Worm (Caenorhabditis elegans) whole organism, L1 larva: ENCODE measurements around the gene R02F2.4.
A peak's percentile ranks its signal among the peaks of the same experiment; 100 is the strongest.

ENCODE experiments used
- C04F5.9 ChIP-seq: sonication (generic microtip); optimal IDR thresholded peaks from 2 replicates; lab custom pipeline; 2016; ENCODE audit warnings: missing genetic modification characterization, missing compliant biosample characterization
- C16A3.4 ChIP-seq: fragments of 150-350 bp; optimal IDR thresholded peaks from 2 replicates; lab custom pipeline; 2014; ENCODE audit warnings: missing biosample characterization, missing genetic modification characterization
- C34B4.2 ChIP-seq: sonication (generic microtip); optimal IDR thresholded peaks from 2 replicates; lab custom pipeline; 2017; ENCODE audit warnings: mild to moderate bottlenecking, missing genetic modification characterization, missing compliant biosample characterization
- F16B12.6 ChIP-seq: fragments of 150-350 bp; optimal IDR thresholded peaks from 2 replicates; lab custom pipeline; 2014; ENCODE audit warnings: missing biosample characterization, missing genetic modification characterization
- Y116A8C.19 ChIP-seq: sonication (generic microtip); optimal IDR thresholded peaks from 2 replicates; lab custom pipeline; 2016; ENCODE audit warnings: missing compliant biosample characterization, missing genetic modification characterization, borderline replicate concordance
- aha-1 ChIP-seq: fragments of 150-350 bp; optimal IDR thresholded peaks from 2 replicates; lab custom pipeline; 2014; ENCODE audit warnings: missing biosample characterization, missing genetic modification characterization
- alr-1 ChIP-seq: fragments of 200-800 bp; sonication (Bioruptor generic); optimal IDR thresholded peaks from 2 replicates; lab custom pipeline; 2018; ENCODE audit warnings: borderline replicate concordance, mild to moderate bottlenecking, missing genetic modification characterization, missing compliant biosample characterization
- aly-2 ChIP-seq: fragments of 150-350 bp; optimal IDR thresholded peaks from 2 replicates; lab custom pipeline; 2014; ENCODE audit warnings: missing biosample characterization, missing genetic modification characterization
- ama-1 ChIP-seq: fragments of 150-350 bp; optimal IDR thresholded peaks from 2 replicates; lab custom pipeline; 2014
- blmp-1 ChIP-seq: fragments of 150-350 bp; optimal IDR thresholded peaks from 2 replicates; lab custom pipeline; 2014; ENCODE audit warnings: missing biosample characterization, missing genetic modification characterization
- ceh-63 ChIP-seq: fragments of 200-800 bp; sonication (Bioruptor generic); optimal IDR thresholded peaks from 2 replicates; lab custom pipeline; 2018; ENCODE audit warnings: mild to moderate bottlenecking, missing genetic modification characterization, missing compliant biosample characterization
- ceh-8 ChIP-seq: fragments of 200-800 bp; sonication (Bioruptor generic); optimal IDR thresholded peaks from 2 replicates; lab custom pipeline; 2018; ENCODE audit warnings: mild to moderate bottlenecking, missing genetic modification characterization, moderate library complexity, missing compliant biosample characterization
- ceh-88 ChIP-seq: fragments of 200-800 bp; sonication (Bioruptor generic); IDR thresholded peaks from 2 replicates; pipeline ENCODE4 v1.3.6; 2022; ENCODE audit warnings: missing genetic modification characterization, missing compliant biosample characterization
- dpl-1 ChIP-seq, 3 experiments: fragments of 150-350 bp in 2 of 3; sonication (generic microtip) in 1 of 3; optimal IDR thresholded peaks; 2 replicates each; lab custom pipeline; 2014 to 2017; ENCODE audit warnings: missing biosample characterization in 3 of 3, missing genetic modification characterization in 3 of 3, missing genetic modification reagents in 3 of 3
- dsc-1 ChIP-seq: sonication (generic microtip); optimal IDR thresholded peaks from 2 replicates; lab custom pipeline; 2016; ENCODE audit warnings: mild to moderate bottlenecking, missing genetic modification characterization, missing compliant biosample characterization
- efl-3 ChIP-seq: fragments of 200-800 bp; sonication (Bioruptor generic); optimal IDR thresholded peaks from 2 replicates; lab custom pipeline; 2018; ENCODE audit warnings: mild to moderate bottlenecking, missing genetic modification characterization, missing compliant biosample characterization
- egl-13 ChIP-seq: sonication (generic microtip); optimal IDR thresholded peaks from 2 replicates; lab custom pipeline; 2016; ENCODE audit warnings: missing genotype, missing genetic modification reagents, missing genetic modification characterization, missing compliant biosample characterization
- egl-27 ChIP-seq, 2 experiments: fragments of 150-350 bp in 1 of 2; sonication (generic microtip); optimal IDR thresholded peaks; 3 replicates each; lab custom pipeline; 2017 to 2018; ENCODE audit warnings: missing biosample characterization in 2 of 2, missing genetic modification characterization in 2 of 2, missing genetic modification reagents in 2 of 2
- elt-2 ChIP-seq: sonication (generic microtip); optimal IDR thresholded peaks from 2 replicates; lab custom pipeline; 2016; ENCODE audit warnings: missing genetic modification characterization, mild to moderate bottlenecking, inconsistent platforms, missing compliant biosample characterization, missing genetic modification reagents
- elt-3 ChIP-seq, 6 experiments: fragments of 150-350 bp in 1 of 6; sonication (generic microtip); optimal IDR thresholded peaks; 2 replicates each; lab custom pipeline; 2017 to 2018; ENCODE audit warnings: missing biosample characterization in 6 of 6, missing genetic modification characterization in 6 of 6, inconsistent platforms in 1 of 6
- ets-5 ChIP-seq: fragments of 200-800 bp; sonication (Bioruptor generic); IDR thresholded peaks from 2 replicates; pipeline ENCODE4 v1.3.6; 2022; ENCODE audit warnings: missing genetic modification characterization, missing compliant biosample characterization
- fkh-10 ChIP-seq: sonication (generic microtip); optimal IDR thresholded peaks from 2 replicates; lab custom pipeline; 2017; ENCODE audit warnings: missing biosample characterization, missing genetic modification reagents, missing genetic modification characterization
- fkh-8 ChIP-seq: sonication (generic microtip); optimal IDR thresholded peaks from 2 replicates; lab custom pipeline; 2016; ENCODE audit warnings: mild to moderate bottlenecking, missing genetic modification characterization, missing compliant biosample characterization
- fos-1 ChIP-seq: fragments of 150-350 bp; optimal IDR thresholded peaks from 2 replicates; lab custom pipeline; 2014; ENCODE audit warnings: missing biosample characterization, missing genetic modification characterization
- grh-1 ChIP-seq: fragments of 200-800 bp; sonication (Bioruptor generic); IDR thresholded peaks from 2 replicates; pipeline ENCODE4 v1.3.6; 2022; ENCODE audit warnings: missing genetic modification reagents, missing genetic modification characterization, missing compliant biosample characterization
- hlh-4 ChIP-seq: sonication (generic microtip); optimal IDR thresholded peaks from 2 replicates; lab custom pipeline; 2016; ENCODE audit warnings: mild to moderate bottlenecking, missing genetic modification characterization, missing compliant biosample characterization
- irx-1 ChIP-seq: sonication (generic microtip); optimal IDR thresholded peaks from 2 replicates; lab custom pipeline; 2016; ENCODE audit warnings: missing genetic modification characterization, missing compliant biosample characterization
- isw-1 ChIP-seq: fragments of 200-800 bp; sonication (Bioruptor generic); IDR thresholded peaks from 2 replicates; pipeline ENCODE4 v1.3.6; 2022; ENCODE audit warnings: missing genetic modification characterization, missing compliant biosample characterization
- lin-39 ChIP-seq: fragments of 150-350 bp; optimal IDR thresholded peaks from 2 replicates; lab custom pipeline; 2014; ENCODE audit warnings: missing biosample characterization, missing genetic modification reagents, missing genetic modification characterization
- lsy-2 ChIP-seq, 2 experiments: fragments of 150-350 bp; optimal IDR thresholded peaks; 2 replicates each; lab custom pipeline; 2014; ENCODE audit warnings: missing biosample characterization in 2 of 2, missing genetic modification characterization in 2 of 2
- mdl-1 ChIP-seq, 2 experiments: fragments of 150-350 bp; optimal IDR thresholded peaks; 2 replicates each; lab custom pipeline; 2014 to 2017; ENCODE audit warnings: missing biosample characterization in 2 of 2, missing genetic modification characterization in 2 of 2, inconsistent platforms in 1 of 2
- mep-1 ChIP-seq: fragments of 150-350 bp; optimal IDR thresholded peaks from 2 replicates; lab custom pipeline; 2014; ENCODE audit warnings: missing biosample characterization, missing genetic modification characterization
- nhr-11 ChIP-seq: fragments of 150-350 bp; optimal IDR thresholded peaks from 2 replicates; lab custom pipeline; 2014; ENCODE audit warnings: missing biosample characterization, missing genetic modification characterization
- nhr-12 ChIP-seq: sonication (generic microtip); optimal IDR thresholded peaks from 2 replicates; lab custom pipeline; 2017; ENCODE audit warnings: missing biosample characterization, missing genetic modification characterization
- nhr-19 ChIP-seq: fragments of 200-800 bp; sonication (Bioruptor generic); conservative IDR thresholded peaks from 2 replicates; pipeline ENCODE4 v1.3.6; 2022; ENCODE audit warnings: missing genetic modification characterization, missing compliant biosample characterization
- nhr-237 ChIP-seq: fragments of 150-350 bp; optimal IDR thresholded peaks from 2 replicates; lab custom pipeline; 2014; ENCODE audit warnings: missing biosample characterization, missing genetic modification characterization
- nhr-28 ChIP-seq: fragments of 150-350 bp; optimal IDR thresholded peaks from 2 replicates; lab custom pipeline; 2014; ENCODE audit warnings: missing biosample characterization, missing genetic modification characterization
- nhr-71 ChIP-seq: sonication (generic microtip); optimal IDR thresholded peaks from 2 replicates; lab custom pipeline; 2016; ENCODE audit warnings: mild to moderate bottlenecking, missing genetic modification characterization, moderate library complexity, missing compliant biosample characterization
- nhr-85 ChIP-seq: sonication (generic microtip); peaks from one replicate; lab custom pipeline; 2016; ENCODE audit warnings: missing genetic modification characterization, inconsistent platforms, missing compliant biosample characterization
- pax-3 ChIP-seq: fragments of 200-800 bp; sonication (Bioruptor generic); optimal IDR thresholded peaks from 2 replicates; lab custom pipeline; 2018; ENCODE audit warnings: mild to moderate bottlenecking, missing genetic modification characterization, moderate library complexity, missing compliant biosample characterization
- rnt-1 ChIP-seq: sonication (generic microtip); optimal IDR thresholded peaks from 2 replicates; lab custom pipeline; 2016; ENCODE audit warnings: mild to moderate bottlenecking, missing genetic modification characterization, moderate library complexity, missing compliant biosample characterization
- skn-1 ChIP-seq: fragments of 150-350 bp; optimal IDR thresholded peaks from 2 replicates; lab custom pipeline; 2014; ENCODE audit warnings: missing biosample characterization, missing genetic modification characterization
- sptf-1 ChIP-seq: fragments of 150-350 bp; optimal IDR thresholded peaks from 2 replicates; lab custom pipeline; 2014; ENCODE audit warnings: missing biosample characterization, missing genetic modification characterization
- tbx-2 ChIP-seq: sonication (generic microtip); optimal IDR thresholded peaks from 2 replicates; lab custom pipeline; 2016; ENCODE audit warnings: missing genetic modification characterization, missing compliant biosample characterization
- unc-30 ChIP-seq: sonication (generic microtip); optimal IDR thresholded peaks from 2 replicates; lab custom pipeline; 2017; ENCODE audit warnings: missing biosample characterization, missing genetic modification characterization
- unc-62 ChIP-seq: fragments of 150-350 bp; optimal IDR thresholded peaks from 2 replicates; lab custom pipeline; 2014; ENCODE audit warnings: missing biosample characterization, missing genetic modification reagents, missing genetic modification characterization
- vab-15 ChIP-seq: sonication (generic microtip); optimal IDR thresholded peaks from 2 replicates; lab custom pipeline; 2017; ENCODE audit warnings: missing genotype, mild to moderate bottlenecking, missing genetic modification characterization, missing compliant biosample characterization
- ztf-11 ChIP-seq, 2 experiments: sonication (generic microtip); optimal IDR thresholded peaks; 2 replicates each; lab custom pipeline; 2016 to 2017; ENCODE audit warnings: missing genetic modification characterization in 2 of 2, missing biosample characterization in 1 of 2, missing compliant biosample characterization in 1 of 2
- ztf-4 ChIP-seq: fragments of 150-350 bp; optimal IDR thresholded peaks from 2 replicates; lab custom pipeline; 2014; ENCODE audit warnings: missing biosample characterization, missing genetic modification characterization

R02F2.4 gene

ce11 chrIII:5442711-5443253 is 41.3 kb upstream of the R02F2.4 start, which contains the start of the genes T24G10.2 and disl-2 (continued):
- TF ChIP-seq fos-1 (tag; lab: Kevin White, UChicago): peak; percentile 13
- no peak for TF ChIP-seq hlh-4 (tag; lab: Kevin White, UChicago)
- peak; percentile 37 for TF ChIP-seq nhr-71 (tag; lab: Kevin White, UChicago)
- TF ChIP-seq lsy-2 (tag; optimal IDR thresholded peaks at IDR 0.05; lab: Kevin White, UChicago): peak; percentile 97 to 99
- no peak for TF ChIP-seq ama-1 (lab: Kevin White, UChicago)
- TF ChIP-seq lin-39 (tag; lab: Kevin White, UChicago): peak; percentile 3
- TF ChIP-seq fkh-8: no peak
- TF ChIP-seq mdl-1 (tag; optimal IDR thresholded peaks at IDR 0.05; lab: Kevin White, UChicago): peak in 1 of 2 experiments; percentile 55
- no peak for TF ChIP-seq unc-62 (GFP tag; lab: Kevin White, UChicago)
- TF ChIP-seq C16A3.4 (tag; lab: Kevin White, UChicago): peak; percentile 74
- TF ChIP-seq dpl-1 (GFP tag; optimal IDR thresholded peaks at IDR 0.05; lab: Kevin White, UChicago): peak; percentile 63 to 78 (median 70)
- no peak for TF ChIP-seq nhr-11
- TF ChIP-seq sptf-1 (tag; lab: Kevin White, UChicago): no peak
- no peak for TF ChIP-seq ceh-63 (GFP tag; lab: Kevin White, UChicago)

DNA sequence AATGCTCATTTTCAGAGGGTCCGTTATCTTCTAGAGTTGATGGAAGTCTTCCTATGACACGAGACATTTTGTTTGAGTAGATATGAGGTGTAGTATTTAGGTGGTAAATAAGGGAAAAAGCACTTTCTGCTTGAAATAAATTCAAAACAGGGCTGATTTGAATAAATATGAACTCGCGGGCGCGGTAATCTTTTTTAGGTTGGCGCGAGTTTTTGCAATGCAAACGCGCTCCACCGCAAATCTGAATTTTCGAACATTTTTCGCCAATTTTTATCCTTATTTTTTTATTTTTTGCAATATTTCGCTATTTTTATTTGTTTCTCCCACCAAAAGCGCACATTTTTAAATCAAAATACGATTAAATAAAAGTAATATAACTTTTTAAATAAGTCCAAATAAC is 35.9 kb upstream of the R02F2.4 start, which contains the start of gene skpt-1:
Gene skpt-1, minus strand, starts transcription at position 219 of the 400 bp plus-strand sequence.
- no peak for TF ChIP-seq aly-2 (tag; lab: Kevin White, UChicago)
- TF ChIP-seq ztf-11 (tag; optimal IDR thresholded peaks at IDR 0.05; lab: Kevin White, UChicago): no peak
- TF ChIP-seq Y116A8C.19 (tag; lab: Kevin White, UChicago): no peak
- TF ChIP-seq rnt-1: peak; percentile 17
- no peak for TF ChIP-seq dsc-1 (tag; lab: Kevin White, UChicago)
- no peak for TF ChIP-seq elt-3 (tag; optimal IDR thresholded peaks at IDR 0.05; lab: Kevin White, UChicago)
- TF ChIP-seq unc-30 (tag; lab: Kevin White, UChicago): no peak
- no peak for TF ChIP-seq isw-1 (GFP tag; lab: Robert Waterston, UW)
- no peak for TF ChIP-seq ama-1 (lab: Kevin White, UChicago)
- TF ChIP-seq mep-1: no peak
- TF ChIP-seq egl-27 (tag; optimal IDR thresholded peaks at IDR 0.05; lab: Kevin White, UChicago): no peak
- no peak for TF ChIP-seq grh-1 (GFP tag; lab: Robert Waterston, UW)
- TF ChIP-seq nhr-85 (tag; lab: Kevin White, UChicago): peak; percentile 16
- TF ChIP-seq C16A3.4 (tag; lab: Kevin White, UChicago): peak; percentile 44
- peak; percentile 36 for TF ChIP-seq nhr-71 (tag; lab: Kevin White, UChicago)
- no peak for TF ChIP-seq nhr-237 (tag; lab: Kevin White, UChicago)
- no peak for TF ChIP-seq fkh-10 (GFP tag; lab: Kevin White, UChicago)
- no peak for TF ChIP-seq ceh-63 (GFP tag; lab: Kevin White, UChicago)
- no peak for TF ChIP-seq C04F5.9 (tag; lab: Kevin White, UChicago)
- no peak for TF ChIP-seq fkh-8
- peak; percentile 49 for TF ChIP-seq F16B12.6 (tag; lab: Kevin White, UChicago)
- no peak for TF ChIP-seq ztf-4
- TF ChIP-seq alr-1 (tag; lab: Kevin White, UChicago): no peak
- no peak for TF ChIP-seq ets-5 (GFP tag; lab: Robert Waterston, UW)
- TF ChIP-seq nhr-12 (tag; lab: Kevin White, UChicago): no peak
- TF ChIP-seq blmp-1: peak; percentile 13
- TF ChIP-seq hlh-4 (tag; lab: Kevin White, UChicago): no peak
- TF ChIP-seq vab-15 (tag; lab: Kevin White, UChicago): no peak
- TF ChIP-seq nhr-28: no peak
- no peak for TF ChIP-seq tbx-2
- TF ChIP-seq aha-1 (tag; lab: Kevin White, UChicago): no peak
- TF ChIP-seq elt-2: no peak
- TF ChIP-seq C34B4.2 (tag; lab: Kevin White, UChicago): no peak
- TF ChIP-seq ceh-8: no peak
- no peak for TF ChIP-seq ceh-88 (GFP tag; lab: Robert Waterston, UW)
- peak; percentile 41 for TF ChIP-seq skn-1
- TF ChIP-seq efl-3 (GFP tag; lab: Kevin White, UChicago): no peak
- TF ChIP-seq egl-13 (tag; lab: Kevin White, UChicago): no peak
- no peak for TF ChIP-seq pax-3
- TF ChIP-seq unc-62 (GFP tag; lab: Kevin White, UChicago): no peak
- TF ChIP-seq nhr-19 (GFP tag; lab: Robert Waterston, UW): 0 out of 2 replicates have a peak, but pooled peaks have one; percentile 16
- TF ChIP-seq nhr-11: no peak
- no peak for TF ChIP-seq irx-1
- TF ChIP-seq lsy-2 (tag; optimal IDR thresholded peaks at IDR 0.05; lab: Kevin White, UChicago): peak; percentile 29 to 84
- no peak for TF ChIP-seq fos-1 (tag; lab: Kevin White, UChicago)
